Fruit fly (Drosophila melanogaster) whole organism, larva: Measurements from ENCODE around the gene CG13116.

Experiments used
- noc ChIP-seq: fragments of 200-800 bp; sonication (Bioruptor generic); optimal IDR thresholded peaks from 3 replicates; lab custom pipeline; 2019; ENCODE audit warnings: missing biosample characterization, mild to moderate bottlenecking, missing genetic modification characterization, moderate library complexity

CG13116 gene

DNA sequence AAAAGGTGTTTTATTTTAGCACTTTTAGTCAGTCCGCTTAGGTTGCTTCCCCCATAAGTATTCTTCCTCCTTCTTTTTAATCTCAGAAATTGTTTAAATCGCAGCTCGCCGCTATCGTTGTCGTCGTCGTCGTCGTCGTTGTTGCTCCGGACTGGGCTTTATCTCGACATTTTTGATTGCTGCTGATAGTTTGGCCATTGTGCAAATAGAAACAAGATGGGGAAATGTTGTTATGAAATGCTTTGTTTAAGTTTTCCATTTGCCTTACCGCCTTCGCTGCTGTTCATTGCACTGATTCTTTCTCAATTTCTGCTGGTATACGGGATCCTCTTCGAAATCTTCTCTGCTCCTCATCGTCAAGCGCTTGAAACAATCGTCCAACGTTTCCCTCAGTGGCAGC lies 26.7 kb upstream of the CG13116 start:
- no peak for TF ChIP-seq noc

dm6 chr2L:9704343-9704742 lies 25.4 kb upstream of the CG13116 start:
- TF ChIP-seq noc = no peak

dm6 chr2L:9705291-9705690 lies 24.4 kb upstream of the CG13116 start:
- no peak for TF ChIP-seq noc

dm6 chr2L:9705872-9706317 lies 23.8 kb upstream of the CG13116 start, which contains the start of gene CG31710:
Gene CG31710, minus strand, starts transcription at chr2L:9705954.
- TF ChIP-seq noc = peak; percentile 46

- TF ChIP-seq noc = no peak
Measured at dm6 chr2L:9707103-9707502, 22.6 kb upstream of the CG13116 start.

DNA sequence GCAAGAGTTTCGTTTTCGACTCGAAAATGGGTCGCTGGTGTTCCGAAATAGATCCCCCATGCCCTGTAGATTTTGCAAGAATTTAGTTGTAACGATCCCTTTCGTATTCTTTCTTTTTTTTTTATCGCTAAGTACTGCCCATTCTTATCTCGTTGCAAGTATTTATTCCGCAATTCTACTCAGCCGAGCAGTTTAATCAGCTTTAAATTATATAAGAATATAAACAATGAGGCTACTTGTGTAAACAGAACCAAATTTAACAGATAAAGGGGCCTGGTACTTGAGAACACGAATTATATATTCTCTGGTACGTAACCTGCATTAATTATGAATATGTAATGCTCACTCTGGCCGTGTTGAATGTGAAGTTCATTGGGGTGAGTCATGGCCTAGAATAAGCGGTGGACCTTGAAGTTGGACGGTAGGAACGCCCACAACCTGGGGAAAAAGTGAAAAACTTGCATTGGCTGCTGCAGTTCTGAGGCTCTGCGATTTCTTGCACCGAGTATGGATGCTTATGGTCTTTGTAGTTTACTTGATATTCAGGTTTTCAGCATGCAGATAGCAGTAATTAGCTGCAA lies 22.1 kb upstream of the CG13116 start:
- TF ChIP-seq noc = no peak

- TF ChIP-seq noc = no peak
Measured at dm6 chr2L:9711107-9711585, 18.6 kb upstream of the CG13116 start, which contains the start of gene CG4364. Gene CG4364, minus strand, starts transcription at chr2L:9711271.

- TF ChIP-seq noc = no peak
Measured at dm6 chr2L:9728791-9729190, 949 bp upstream of the CG13116 start.

DNA sequence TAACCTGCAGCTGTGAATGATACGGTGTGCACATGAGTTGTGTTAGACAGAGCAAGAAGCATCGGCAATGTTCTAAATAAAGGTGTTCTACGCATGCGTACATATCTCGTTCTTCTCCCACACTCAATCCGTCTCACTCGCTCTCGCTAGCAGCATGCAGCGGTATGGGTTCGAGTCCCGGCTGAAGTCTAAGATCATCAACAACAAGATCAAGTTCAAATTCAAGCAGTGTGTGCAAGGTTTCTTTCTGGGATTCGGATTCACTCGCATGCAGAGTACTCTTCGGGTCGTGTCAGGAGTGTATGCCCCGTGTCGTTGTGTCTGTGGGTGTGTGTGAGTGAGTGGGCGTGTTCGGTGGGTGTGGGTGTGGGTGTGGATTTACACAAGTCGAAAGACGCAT lies 1.5 kb downstream of the CG13116 start:
- no peak for TF ChIP-seq noc

DNA sequence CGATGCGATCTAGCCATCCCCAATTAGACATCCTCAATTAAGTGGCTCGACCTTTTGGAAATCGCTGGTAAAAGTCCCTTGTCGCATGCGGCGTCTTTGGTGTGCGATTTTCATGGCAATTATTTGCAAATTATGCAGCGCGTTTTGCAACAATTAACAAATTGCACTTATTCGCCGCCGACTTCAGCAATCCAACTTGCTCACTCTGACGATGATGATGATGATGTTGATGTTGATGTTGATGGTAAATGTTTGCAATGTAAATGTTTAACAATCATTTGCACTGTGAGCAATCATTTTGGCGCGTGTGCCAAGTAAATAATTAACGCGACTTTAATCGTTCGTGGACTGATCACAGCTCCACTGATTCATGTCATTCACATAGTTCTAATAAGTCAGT lies 4.4 kb downstream of the CG13116 start:
- TF ChIP-seq noc = no peak

DNA sequence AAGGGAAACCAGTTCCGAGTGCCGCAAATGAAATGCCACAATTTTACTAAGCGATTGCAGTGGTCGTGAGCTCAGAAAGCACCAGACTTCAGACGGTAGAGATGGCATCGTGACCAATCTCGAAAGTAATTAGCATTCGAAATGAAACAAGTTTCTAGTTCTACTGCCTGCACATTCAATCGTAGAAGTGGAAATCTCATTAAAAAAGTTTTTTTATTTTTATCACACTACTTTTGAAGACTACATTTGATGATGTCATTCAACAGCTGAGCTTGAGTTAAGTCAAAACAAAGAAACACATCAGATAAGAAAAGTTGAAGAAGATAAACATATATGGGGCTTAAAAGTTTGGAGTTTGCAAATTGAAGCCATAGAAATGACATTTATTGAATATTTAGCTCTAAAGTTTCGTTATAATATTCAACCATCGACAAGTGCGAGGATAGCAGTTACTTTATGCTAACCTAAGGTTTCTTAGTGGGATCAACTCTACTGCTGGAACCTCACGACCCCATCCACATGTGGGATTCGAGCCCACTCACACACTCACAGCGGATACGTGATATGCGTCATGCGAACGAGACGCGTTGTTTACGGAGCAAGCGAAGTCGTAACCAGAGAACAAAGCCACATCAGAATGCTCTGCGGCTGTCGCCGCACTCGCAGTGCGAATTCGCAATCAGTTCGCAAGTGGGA lies 6.4 kb downstream of the CG13116 start, which contains the start of gene CG13117:
TSS of gene CG13117 (plus strand) at position 646 of the 696 bp plus-strand sequence.
- no peak for TF ChIP-seq noc

DNA sequence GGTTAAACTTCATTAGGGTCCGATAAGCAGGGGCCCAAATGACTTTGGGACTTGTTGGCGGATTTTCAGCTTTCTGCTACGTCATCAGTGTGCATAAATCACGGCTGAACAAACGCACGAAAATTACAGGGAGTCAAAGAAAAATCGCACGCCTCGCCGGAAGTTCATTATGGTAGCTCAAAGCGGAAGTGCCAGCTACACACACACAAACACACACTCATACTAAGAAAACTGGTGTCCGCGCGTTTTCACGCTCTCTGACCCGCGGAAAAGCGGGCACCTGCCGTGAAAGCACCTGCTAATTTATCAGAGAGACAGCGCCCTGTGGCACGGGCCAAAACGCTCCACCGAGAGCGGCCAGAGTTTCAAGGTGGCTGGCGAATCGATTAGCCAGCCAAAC lies 7.6 kb downstream of the CG13116 start:
- no peak for TF ChIP-seq noc

dm6 chr2L:9737803-9738202 lies 8.1 kb downstream of the CG13116 start:
- TF ChIP-seq noc = no peak

- TF ChIP-seq noc = no peak
Measured at dm6 chr2L:9739685-9740084, 9.9 kb downstream of the CG13116 start.

DNA sequence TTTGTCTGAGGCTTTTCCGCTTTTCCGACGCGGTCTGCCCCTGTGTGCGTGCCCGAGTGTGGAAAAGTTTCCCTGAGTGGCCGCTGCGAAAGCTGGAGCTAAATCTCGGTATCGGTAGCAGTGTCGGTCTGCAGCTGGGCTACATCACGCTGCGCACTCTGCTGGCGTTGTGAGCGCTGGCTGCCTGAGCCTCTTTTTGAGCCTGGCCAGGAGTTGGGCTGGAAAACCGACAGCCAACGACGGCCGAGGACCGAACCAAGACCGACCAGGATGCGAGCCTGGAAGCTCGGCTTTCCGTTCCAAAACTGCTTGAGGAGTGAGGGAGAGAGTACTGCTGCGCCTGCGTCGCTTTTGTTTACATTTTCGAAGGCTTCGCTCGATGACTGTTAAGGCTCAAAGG lies 14.1 kb downstream of the CG13116 start:
- TF ChIP-seq noc = no peak

dm6 chr2L:9744634-9745033 lies 14.9 kb downstream of the CG13116 start:
- no peak for TF ChIP-seq noc

dm6 chr2L:9746236-9747225 lies 16.8 kb downstream of the CG13116 start, which contains the start of gene Nckx30C:
Gene Nckx30C, minus strand, starts transcription at chr2L:9746495.
- TF ChIP-seq noc = no peak
